Fruit fly (Drosophila melanogaster) whole organism, embryonic: ENCODE measurements around the gene Tlk.

Experiments used
- Bgb ChIP-seq: fragments of 200-800 bp; sonication (Bioruptor generic); IDR thresholded peaks from 2 replicates; pipeline ENCODE4 v1.3.6; 2022; ENCODE audit warnings: missing biosample characterization, missing genetic modification characterization; ENCODE audit not compliant: partially characterized antibody
- Blimp-1 ChIP-seq: fragments of 200-800 bp; sonication (Bioruptor generic); optimal IDR thresholded peaks from 3 replicates; lab custom pipeline; 2018; ENCODE audit warnings: missing biosample characterization, missing genetic modification characterization, mild to moderate bottlenecking, moderate library complexity, missing genetic modification reagents
- CG10321 ChIP-seq: fragments of 200-800 bp; sonication (Bioruptor generic); IDR thresholded peaks from 2 replicates; pipeline ENCODE4 v1.3.6; 2022; ENCODE audit warnings: missing biosample characterization, missing genetic modification characterization
- CG15479 ChIP-seq: fragments of 200-800 bp; sonication (Bioruptor generic); optimal IDR thresholded peaks from 3 replicates; lab custom pipeline; 2019; ENCODE audit warnings: missing biosample characterization, mild to moderate bottlenecking, missing genetic modification characterization, moderate library complexity
- CG1792 ChIP-seq: fragments of 200-800 bp; sonication (Bioruptor generic); optimal IDR thresholded peaks from 2 replicates; lab custom pipeline; 2016; ENCODE audit warnings: missing biosample characterization, missing genetic modification characterization
- CG3163 ChIP-seq: fragments of 200-800 bp; sonication (Bioruptor generic); optimal IDR thresholded peaks from 3 replicates; lab custom pipeline; 2016; ENCODE audit warnings: missing biosample characterization, missing genetic modification characterization
- CG4360 ChIP-seq: fragments of 200-800 bp; sonication (Bioruptor generic); IDR thresholded peaks from 2 replicates; pipeline ENCODE4 v1.3.6; 2022; ENCODE audit warnings: missing biosample characterization, missing genetic modification characterization
- CG4707 ChIP-seq: fragments of 200-800 bp; sonication (Bioruptor generic); optimal IDR thresholded peaks from 2 replicates; lab custom pipeline; 2018; ENCODE audit warnings: missing biosample characterization, mild to moderate bottlenecking, missing genetic modification characterization, moderate library complexity
- CG4854 ChIP-seq: fragments of 200-800 bp; sonication (Bioruptor generic); optimal IDR thresholded peaks from 2 replicates; lab custom pipeline; 2016; ENCODE audit warnings: missing biosample characterization, missing genetic modification characterization, inconsistent platforms
- CG5180 ChIP-seq: fragments of 200-800 bp; sonication (Bioruptor generic); optimal IDR thresholded peaks from 3 replicates; lab custom pipeline; 2017; ENCODE audit warnings: missing biosample characterization, missing genetic modification characterization, mild to moderate bottlenecking, moderate library complexity, missing genetic modification reagents
- CG8290 ChIP-seq, 3 experiments: fragments of 200-800 bp; sonication (Bioruptor generic); optimal IDR thresholded peaks; 2 replicates each; lab custom pipeline; 2016 to 2019; ENCODE audit warnings: missing biosample characterization in 3 of 3, missing genetic modification characterization in 3 of 3, mild to moderate bottlenecking in 2 of 3, moderate library complexity in 1 of 3
- CG8478 ChIP-seq: fragments of >200 bp; optimal IDR thresholded peaks from 2 replicates; lab custom pipeline; 2018
- CG8924 ChIP-seq: fragments of 200-800 bp; optimal IDR thresholded peaks from 3 replicates; lab custom pipeline; 2019; ENCODE audit warnings: missing biosample characterization, mild to moderate bottlenecking, missing genetic modification characterization, moderate library complexity
- Deaf1 ChIP-seq: fragments of 200-800 bp; optimal IDR thresholded peaks from 3 replicates; lab custom pipeline; 2019; ENCODE audit warnings: missing biosample characterization, mild to moderate bottlenecking, missing genetic modification characterization, moderate library complexity
- Dll ChIP-seq: fragments of 200-800 bp; sonication (Bioruptor generic); IDR thresholded peaks from 4 replicates; pipeline ENCODE4 v1.3.6; 2022; ENCODE audit warnings: missing biosample characterization, missing genetic modification characterization; ENCODE audit not compliant: partially characterized antibody
- Med ChIP-seq: fragments of 200-800 bp; sonication (Bioruptor generic); peaks from one replicate; lab custom pipeline; 2016; ENCODE audit warnings: missing biosample characterization, missing genetic modification characterization, mild to moderate bottlenecking, inconsistent platforms, moderate library complexity
- Rfx ChIP-seq: fragments of 200-800 bp; sonication (Bioruptor generic); IDR thresholded peaks from 2 replicates; pipeline ENCODE4 v1.3.6; 2022; ENCODE audit warnings: missing biosample characterization, missing genetic modification characterization
- Scr ChIP-seq: fragments of 200-800 bp; sonication (Bioruptor generic); IDR thresholded peaks from 2 replicates; pipeline ENCODE4 v1.3.6; 2022; ENCODE audit warnings: missing biosample characterization, missing genetic modification characterization; ENCODE audit not compliant: partially characterized antibody
- Trl ChIP-seq, 3 experiments: fragments of >200 bp in 2 of 3; fragments of 200-800 bp in 1 of 3; sonication (Bioruptor generic) in 1 of 3; optimal IDR thresholded peaks; 2 replicates in 1 of 3; 3 replicates in 2 of 3; lab custom pipeline; 2016 to 2017; ENCODE audit warnings: missing biosample characterization in 1 of 3, missing genetic modification characterization in 1 of 3
- abd-A ChIP-seq: fragments of 200-800 bp; sonication (Bioruptor generic); optimal IDR thresholded peaks from 3 replicates; lab custom pipeline; 2019; ENCODE audit warnings: missing biosample characterization, mild to moderate bottlenecking, missing genetic modification characterization, moderate library complexity
- ash1 ChIP-seq: fragments of 200-800 bp; sonication (Bioruptor generic); optimal IDR thresholded peaks from 2 replicates; lab custom pipeline; 2018; ENCODE audit warnings: missing biosample characterization, mild to moderate bottlenecking, missing genetic modification characterization
- bbx ChIP-seq: fragments of 200-800 bp; sonication (Bioruptor generic); IDR thresholded peaks from 2 replicates; pipeline ENCODE4 v1.3.6; 2022; ENCODE audit warnings: missing biosample characterization, missing genetic modification characterization; ENCODE audit not compliant: partially characterized antibody
- btn ChIP-seq: fragments of 200-800 bp; sonication (Bioruptor generic); optimal IDR thresholded peaks from 2 replicates; lab custom pipeline; 2016; ENCODE audit warnings: missing biosample characterization, missing genetic modification characterization
- cg ChIP-seq: fragments of 200-800 bp; sonication (Bioruptor generic); optimal IDR thresholded peaks from 3 replicates; lab custom pipeline; 2019; ENCODE audit warnings: missing biosample characterization, mild to moderate bottlenecking, missing genetic modification characterization, moderate library complexity
- crol ChIP-seq: fragments of 200-800 bp; sonication (Bioruptor generic); IDR thresholded peaks from 2 replicates; pipeline ENCODE4 v1.3.6; 2022; ENCODE audit warnings: missing biosample characterization, missing genetic modification characterization
- crp ChIP-seq, 2 experiments: fragments of 200-800 bp; sonication (Bioruptor generic); optimal IDR thresholded peaks; 2 replicates in 1 of 2; 3 replicates in 1 of 2; lab custom pipeline; 2017; ENCODE audit warnings: missing biosample characterization in 2 of 2, missing genetic modification characterization in 2 of 2, mild to moderate bottlenecking in 1 of 2, moderate library complexity in 1 of 2
- danr ChIP-seq: fragments of 200-800 bp; sonication (Bioruptor generic); IDR thresholded peaks from 2 replicates; pipeline ENCODE4 v1.3.6; 2022; ENCODE audit warnings: missing biosample characterization, missing genetic modification characterization
- eve ChIP-seq, 2 experiments: fragments of >200 bp; optimal IDR thresholded peaks; 2 replicates each; lab custom pipeline; 2017; ENCODE audit warnings: missing biosample characterization in 2 of 2, missing genetic modification characterization in 2 of 2
- gcm ChIP-seq: fragments of 200-800 bp; sonication (Bioruptor generic); optimal IDR thresholded peaks from 2 replicates; lab custom pipeline; 2019; ENCODE audit warnings: missing biosample characterization, mild to moderate bottlenecking, missing genetic modification characterization, moderate library complexity
- hbn ChIP-seq: fragments of 200-800 bp; sonication (Bioruptor generic); IDR thresholded peaks from 2 replicates; pipeline ENCODE4 v1.3.6; 2022; ENCODE audit warnings: missing biosample characterization, missing genetic modification characterization; ENCODE audit not compliant: partially characterized antibody
- hth ChIP-seq: fragments of >200 bp; optimal IDR thresholded peaks from 2 replicates; lab custom pipeline; 2017; ENCODE audit warnings: inconsistent platforms
- kay ChIP-seq: fragments of 200-800 bp; sonication (Bioruptor generic); optimal IDR thresholded peaks from 2 replicates; lab custom pipeline; 2016; ENCODE audit warnings: missing biosample characterization, missing genetic modification characterization
- klu ChIP-seq: fragments of 200-800 bp; sonication (Bioruptor generic); IDR thresholded peaks from 2 replicates; pipeline ENCODE4 v1.3.6; 2022; ENCODE audit warnings: missing biosample characterization, missing genetic modification characterization
- nerfin-1 ChIP-seq: fragments of 200-800 bp; sonication (Bioruptor generic); optimal IDR thresholded peaks from 3 replicates; lab custom pipeline; 2019; ENCODE audit warnings: missing biosample characterization, mild to moderate bottlenecking, missing genetic modification characterization, moderate library complexity
- pan ChIP-seq, 4 experiments: fragments of >200 bp in 3 of 4; fragments of 200-800 bp in 1 of 4; sonication (Bioruptor generic) in 1 of 4; optimal IDR thresholded peaks in 3 of 4; IDR thresholded peaks in 1 of 4; 2 replicates each; pipeline versions ENCODE4 v1.3.6 to Lab custom; 2017 to 2022; ENCODE audit warnings: missing biosample characterization in 2 of 4, missing genetic modification characterization in 2 of 4, mixed read lengths in 1 of 4
- pros ChIP-seq: fragments of 200-800 bp; sonication (Bioruptor generic); optimal IDR thresholded peaks from 3 replicates; lab custom pipeline; 2019; ENCODE audit warnings: missing biosample characterization, mild to moderate bottlenecking, missing genetic modification characterization, moderate library complexity
- sens ChIP-seq: fragments of 200-800 bp; sonication (Bioruptor generic); peaks from one replicate; lab custom pipeline; 2016; ENCODE audit warnings: missing biosample characterization, missing genetic modification characterization
- seq ChIP-seq: fragments of 200-800 bp; sonication (Bioruptor generic); IDR thresholded peaks from 2 replicates; pipeline ENCODE4 v1.3.6; 2022; ENCODE audit warnings: missing biosample characterization, missing genetic modification characterization
- sna ChIP-seq: fragments of 200-800 bp; sonication (Bioruptor generic); IDR thresholded peaks from 2 replicates; pipeline ENCODE4 v1.3.6; 2022; ENCODE audit warnings: missing biosample characterization, missing genetic modification characterization; ENCODE audit not compliant: partially characterized antibody
- tna ChIP-seq: fragments of 200-800 bp; sonication (Bioruptor generic); IDR thresholded peaks from 2 replicates; pipeline ENCODE4 v1.3.6; 2022; ENCODE audit warnings: missing biosample characterization, missing genetic modification characterization; ENCODE audit not compliant: partially characterized antibody
- ttk ChIP-seq: fragments of 200-800 bp; sonication (Bioruptor generic); IDR thresholded peaks from 2 replicates; pipeline ENCODE4 v2.1.2; 2022; ENCODE audit warnings: missing biosample characterization, missing genetic modification characterization
- vvl ChIP-seq: fragments of 200-800 bp; sonication (Bioruptor generic); IDR thresholded peaks from 2 replicates; pipeline ENCODE4 v1.3.6; 2022; ENCODE audit warnings: missing biosample characterization, missing genetic modification characterization
- yki ChIP-seq: fragments of >200 bp; optimal IDR thresholded peaks from 3 replicates; lab custom pipeline; 2018
- zen2 ChIP-seq: fragments of 200-800 bp; sonication (Bioruptor generic); IDR thresholded peaks from 3 replicates; pipeline ENCODE4 v1.3.6; 2022; ENCODE audit warnings: missing biosample characterization, missing genetic modification characterization; ENCODE audit not compliant: partially characterized antibody

Gene Tlk

DNA sequence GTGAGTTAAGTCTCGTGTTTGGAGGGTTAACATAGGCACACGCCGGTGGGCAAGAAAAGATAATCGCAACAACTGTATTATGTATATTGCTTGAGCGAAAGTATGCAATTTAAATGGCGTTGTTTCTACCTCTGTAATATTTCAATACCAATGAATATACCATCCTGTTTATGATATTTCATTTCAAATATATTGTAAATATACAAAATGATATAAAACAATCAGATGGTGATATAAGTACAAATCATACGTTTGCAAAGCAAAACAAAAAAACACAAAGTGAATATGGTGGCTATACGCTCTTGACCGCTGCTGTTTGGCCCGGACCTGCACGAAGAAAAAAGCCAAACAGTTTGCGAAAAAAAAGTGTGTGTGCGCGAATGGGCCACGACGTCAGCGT, 28.4 kb downstream of the Tlk start (continued):
- TF ChIP-seq vvl (peak; percentile 54), btn (GFP tag; lab: Kevin White, UChicago) (no peak), CG4854 (GFP tag; lab: Kevin White, UChicago) (peak; percentile 19), CG8924 (tag; lab: Kevin White, UChicago) (peak; percentile 76), hth (lab: Kevin White, UChicago) (no peak)
- TF ChIP-seq, all 482 proteins: peak for 250

DNA sequence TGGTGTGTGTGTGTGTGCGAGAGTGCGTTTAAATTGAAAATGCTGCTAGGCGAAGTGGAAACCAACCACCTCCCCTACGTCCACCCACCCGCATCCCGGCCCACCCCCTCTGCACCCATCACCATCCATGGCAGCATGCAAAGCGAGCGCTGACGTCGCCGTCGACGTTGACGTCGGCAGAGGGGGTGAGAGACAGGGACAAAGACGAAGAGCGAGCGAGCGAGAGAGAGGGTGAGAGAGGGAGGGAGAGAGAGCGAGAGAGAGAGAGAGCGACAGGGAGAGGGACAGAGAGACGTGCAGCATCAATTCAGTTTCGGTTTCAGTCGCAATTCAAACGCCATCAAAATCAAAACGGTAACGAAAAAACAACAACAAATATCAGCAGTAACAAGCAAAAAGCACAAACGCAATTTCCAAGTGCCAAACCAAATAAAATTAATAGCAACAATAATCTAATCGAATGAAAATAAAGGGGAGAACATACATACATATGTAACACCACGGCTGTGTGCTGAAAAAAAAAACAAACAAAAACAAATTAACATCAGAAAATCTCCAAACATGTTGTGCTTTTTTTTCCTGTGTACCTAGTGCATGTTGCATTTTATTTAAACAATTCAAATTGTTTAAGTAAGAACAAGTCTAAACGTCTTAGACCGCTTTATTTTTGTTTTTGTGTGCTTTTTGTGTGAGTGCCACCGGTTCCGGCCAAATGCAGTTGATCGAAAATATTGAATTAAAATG, 29.1 kb downstream of the Tlk start:
- TF ChIP-seq klu (no peak), ash1 (GFP tag; lab: Kevin White, UChicago) (peak; percentile 57), eve (GFP tag; optimal IDR thresholded peaks at IDR 0.05; lab: Kevin White, UChicago) (peak in 1 of 2 experiments; percentile 54), Blimp-1 (GFP tag; lab: Kevin White, UChicago) (peak; percentile 32), CG8290 (GFP tag; optimal IDR thresholded peaks at IDR 0.05; lab: Kevin White, UChicago) (no peak), CG8290 (tag; optimal IDR thresholded peaks at IDR 0.05; lab: Kevin White, UChicago) (peak in 1 of 2 experiments; percentile 12), pros (GFP tag; lab: Kevin White, UChicago) (peak; percentile 56), CG1792 (GFP tag; lab: Kevin White, UChicago) (peak; percentile 11), ttk (GFP tag; lab: Robert Waterston, UW) (peak; percentile 51; the same call in 1 of the 2 replicates), nerfin-1 (tag; lab: Kevin White, UChicago) (peak; percentile 1), kay (GFP tag; lab: Kevin White, UChicago) (no peak), CG4854 (GFP tag; lab: Kevin White, UChicago) (no peak), Deaf1 (tag; lab: Kevin White, UChicago) (peak; percentile 78), CG4707 (no peak), crp (GFP tag; optimal IDR thresholded peaks at IDR 0.05; lab: Kevin White, UChicago) (no peak), CG10321 (GFP tag; lab: Robert Waterston, UW) (peak; percentile 36; the same call in 1 of the 2 replicates), pan (optimal IDR thresholded peaks at IDR 0.05; lab: Kevin White, UChicago) (no peak), pan (GFP tag; optimal IDR thresholded peaks at IDR 0.05 in 1 of 2, IDR thresholded peaks at IDR 0.05 in 1 of 2) (peak in 1 of 2 experiments; percentile 14), Rfx (GFP tag; lab: Robert Waterston, UW) (peak; percentile 35; the same call in 1 of the 2 replicates), gcm (peak; percentile 9), CG15479 (GFP tag; lab: Kevin White, UChicago) (peak; percentile 14), abd-A (peak; percentile 65), zen2 (peak; percentile 48; the same call in 1 of the 3 replicates), Scr (peak; percentile 35; the same call in 1 of the 2 replicates), Trl (optimal IDR thresholded peaks at IDR 0.05; lab: Kevin White, UChicago) (peak; percentile 96 to 97), Trl (GFP tag; optimal IDR thresholded peaks at IDR 0.05; lab: Kevin White, UChicago) (peak; percentile 24), CG3163 (GFP tag; lab: Kevin White, UChicago) (peak; percentile 8), bbx (GFP tag; lab: Robert Waterston, UW) (peak; percentile 36), cg (GFP tag; lab: Kevin White, UChicago) (peak; percentile 84), danr (GFP tag; lab: Robert Waterston, UW) (no peak), sens (GFP tag; lab: Kevin White, UChicago) (peak; percentile 65), Med (GFP tag; lab: Kevin White, UChicago) (peak; percentile 72), crol (peak; percentile 99), sna (GFP tag; lab: Robert Waterston, UW) (peak; percentile 42; the same call in 1 of the 2 replicates), CG8478 (lab: Kevin White, UChicago) (peak; percentile 30), CG4360 (peak; percentile 57), Bgb (GFP tag; lab: Robert Waterston, UW) (peak; percentile 34; the same call in 1 of the 2 replicates), hbn (GFP tag; lab: Robert Waterston, UW) (0 out of 2 replicates have a peak, but pooled peaks have one; percentile 20), tna (GFP tag; lab: Robert Waterston, UW) (0 out of 2 replicates have a peak, but pooled peaks have one; percentile 29), seq (GFP tag; lab: Robert Waterston, UW) (peak; percentile 18; the same call in 1 of the 2 replicates), CG5180 (GFP tag; lab: Kevin White, UChicago) (peak; percentile 90), Dll (0 out of 4 replicates have a peak, but pooled peaks have one; percentile 26), yki (lab: Kevin White, UChicago) (peak; percentile 81)
